Fruit fly (Drosophila melanogaster): Measurements from ENCODE around the gene qua.
A peak's percentile ranks its signal among the peaks of the same experiment; 100 is the strongest.

Gene qua

dm6 chr2L:17472582-17473524 is 24.2 kb downstream of the qua start, which contains the start of gene BicD:
TSS of gene BicD (minus strand) at chr2L:17473215.
- peak; percentile 44 for TF ChIP-seq vri (GFP tag; optimal IDR thresholded peaks at IDR 0.05)
- peak; percentile 9 for TF ChIP-seq esn (GFP tag; optimal IDR thresholded peaks at IDR 0.05)
- no peak for TF ChIP-seq CG6808 (GFP tag; optimal IDR thresholded peaks at IDR 0.05)
- TF ChIP-seq fkh (GFP tag; optimal IDR thresholded peaks at IDR 0.05), result peak; percentile 31
- TF ChIP-seq CG4318 (GFP tag; optimal IDR thresholded peaks at IDR 0.05), result no peak
- TF ChIP-seq CG16779 (tag; optimal IDR thresholded peaks at IDR 0.05), result no peak
- peak; percentile 69 for TF ChIP-seq Eip78C (GFP tag)
- peak; percentile 50 for TF ChIP-seq CG6854 (GFP tag; optimal IDR thresholded peaks at IDR 0.05)
- TF ChIP-seq Ets96B (tag; optimal IDR thresholded peaks at IDR 0.05), result peak; percentile 12
- TF ChIP-seq Blimp-1 (GFP tag; optimal IDR thresholded peaks at IDR 0.05), result peak; percentile 4
- TF ChIP-seq Sox15 (GFP tag; optimal IDR thresholded peaks at IDR 0.05), result no peak
- TF ChIP-seq dsx (GFP tag; optimal IDR thresholded peaks at IDR 0.05; ENCODE audit: poor library complexity, severe bottlenecking), result peak; percentile 12
- no peak for TF ChIP-seq fd85E (GFP tag; optimal IDR thresholded peaks at IDR 0.05)
- peak; percentile 56 for TF ChIP-seq svp (GFP tag)
- TF ChIP-seq CG8119 (GFP tag; IDR thresholded peaks at IDR 0.05), result peak; percentile 50; the same call in 2 of the 3 replicates
- peak; percentile 15 for TF ChIP-seq Eip93F (GFP tag; optimal IDR thresholded peaks at IDR 0.05)
- TF ChIP-seq CG32006 (GFP tag; optimal IDR thresholded peaks at IDR 0.05), result no peak
- peak; percentile 13 for TF ChIP-seq CG1621 (tag; optimal IDR thresholded peaks at IDR 0.05)

dm6 chr2L:17471524-17471923 is 25.5 kb downstream of the qua start, which contains the start of gene Sgt:
TSS of gene Sgt (plus strand) at chr2L:17471603.
- TF ChIP-seq Sox102F (GFP tag; optimal IDR thresholded peaks at IDR 0.05) (no peak), achi (GFP tag; optimal IDR thresholded peaks at IDR 0.05) (no peak), Hr39 (GFP tag; optimal IDR thresholded peaks at IDR 0.05) (no peak), eg (GFP tag; IDR thresholded peaks at IDR 0.05) (no peak), CG15336 (GFP tag; IDR thresholded peaks at IDR 0.05) (0 out of 2 replicates have a peak, but pooled peaks have one; percentile 24), CG11294 (GFP tag; IDR thresholded peaks at IDR 0.05) (no peak), CG7368 (GFP tag; optimal IDR thresholded peaks at IDR 0.05) (no peak)

- no peak for TF ChIP-seq CG1621 (tag; optimal IDR thresholded peaks at IDR 0.05)
- peak; percentile 76 for TF ChIP-seq fkh (GFP tag; optimal IDR thresholded peaks at IDR 0.05)
- TF ChIP-seq CG3032 (tag; optimal IDR thresholded peaks at IDR 0.05), result no peak
- TF ChIP-seq vri (GFP tag; optimal IDR thresholded peaks at IDR 0.05), result peak; percentile 19
- TF ChIP-seq Hr38 (GFP tag; optimal IDR thresholded peaks at IDR 0.05), result no peak
Observed at dm6 chr2L:17470630-17471029, 26.4 kb downstream of the qua start.

- peak; percentile 46 for TF ChIP-seq OdsH (GFP tag; optimal IDR thresholded peaks at IDR 0.05)
- TF ChIP-seq CG3919 (GFP tag; optimal IDR thresholded peaks at IDR 0.05), result peak; percentile 2
- TF ChIP-seq Eip75B (GFP tag; optimal IDR thresholded peaks at IDR 0.05), result peak; percentile 49
- TF ChIP-seq CG31627 (GFP tag; optimal IDR thresholded peaks at IDR 0.05), result peak; percentile 17
- no peak for TF ChIP-seq CG1621 (tag; optimal IDR thresholded peaks at IDR 0.05)
- TF ChIP-seq esn (GFP tag; optimal IDR thresholded peaks at IDR 0.05), result peak; percentile 26
- TF ChIP-seq Eip78C (GFP tag), result peak; percentile 84
- no peak for TF ChIP-seq Blimp-1 (GFP tag; optimal IDR thresholded peaks at IDR 0.05)
- peak; percentile 39 for TF ChIP-seq Gug (GFP tag; IDR thresholded peaks at IDR 0.05)
- no peak for TF ChIP-seq fkh (GFP tag; optimal IDR thresholded peaks at IDR 0.05)
- TF ChIP-seq CG6854 (GFP tag; optimal IDR thresholded peaks at IDR 0.05), result no peak
- TF ChIP-seq achi (GFP tag; optimal IDR thresholded peaks at IDR 0.05), result peak; percentile 34
- TF ChIP-seq lz (GFP tag; optimal IDR thresholded peaks at IDR 0.05), result peak; percentile 7
- TF ChIP-seq CG11762 (GFP tag; optimal IDR thresholded peaks at IDR 0.05; ENCODE audit: insufficient read depth), result no peak
- peak; percentile 63 for TF ChIP-seq Lpt (GFP tag; optimal IDR thresholded peaks at IDR 0.05)
- TF ChIP-seq Ets96B (tag; optimal IDR thresholded peaks at IDR 0.05), result peak; percentile 6
- no peak for TF ChIP-seq Ets21C (GFP tag; optimal IDR thresholded peaks at IDR 0.05)
- peak; percentile 73 for TF ChIP-seq CG8119 (GFP tag; IDR thresholded peaks at IDR 0.05)
- TF ChIP-seq CG15336 (GFP tag; IDR thresholded peaks at IDR 0.05), result peak; percentile 75
- TF ChIP-seq CG7368 (GFP tag; optimal IDR thresholded peaks at IDR 0.05), result no peak
- TF ChIP-seq eg (GFP tag; IDR thresholded peaks at IDR 0.05), result peak; percentile 58
- peak; percentile 42; the same call in 1 of the 3 replicates for TF ChIP-seq CG6163 (GFP tag; IDR thresholded peaks at IDR 0.05)
- TF ChIP-seq Sox14 (GFP tag; optimal IDR thresholded peaks at IDR 0.05), result peak; percentile 46
- TF ChIP-seq CG10669 (GFP tag; optimal IDR thresholded peaks at IDR 0.05), result peak; percentile 12
- peak; percentile 39 for TF ChIP-seq CG6276 (GFP tag; optimal IDR thresholded peaks at IDR 0.05)
- TF ChIP-seq Eip93F (GFP tag; optimal IDR thresholded peaks at IDR 0.05), result no peak
- no peak for TF ChIP-seq Met (GFP tag; optimal IDR thresholded peaks at IDR 0.05)
- TF ChIP-seq Hr4 (GFP tag; optimal IDR thresholded peaks at IDR 0.05), result peak; percentile 58
Observed at dm6 chr2L:17466950-17467349, 30.1 kb downstream of the qua start.

All from whole organism, prepupa.